Worm (Caenorhabditis elegans): Measurements from ENCODE around the gene str-130.

The str-130 gene

DNA sequence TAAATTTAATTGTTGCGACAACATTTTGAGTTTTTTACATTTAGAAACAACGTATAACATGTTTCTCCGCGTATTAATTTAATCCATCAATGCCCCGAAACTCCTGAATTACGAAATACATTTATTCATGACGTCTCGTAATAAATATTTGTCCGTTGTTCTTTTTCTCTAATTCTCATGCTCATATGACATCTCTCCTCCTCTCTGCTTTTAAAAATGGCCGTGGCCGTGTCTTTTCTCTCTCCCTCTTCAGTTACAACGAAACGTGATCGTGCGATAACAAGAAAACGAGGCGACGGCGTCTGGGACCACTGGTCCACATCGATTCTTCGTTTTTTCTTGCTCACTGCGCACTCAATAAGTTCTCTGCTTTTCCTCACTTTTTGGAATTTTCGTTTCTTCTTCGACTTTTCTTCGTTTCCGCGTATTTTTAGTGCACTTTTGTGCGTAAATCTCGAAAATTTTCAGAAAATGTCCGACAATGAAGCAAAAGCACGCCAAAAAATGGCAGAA, 39.7 kb upstream of the str-130 start, which contains the start of gene snap-1 (continued):
- no peak for TF ChIP-seq Y55F3AM.14 (GFP tag; optimal IDR thresholded peaks at IDR 0.05)

DNA sequence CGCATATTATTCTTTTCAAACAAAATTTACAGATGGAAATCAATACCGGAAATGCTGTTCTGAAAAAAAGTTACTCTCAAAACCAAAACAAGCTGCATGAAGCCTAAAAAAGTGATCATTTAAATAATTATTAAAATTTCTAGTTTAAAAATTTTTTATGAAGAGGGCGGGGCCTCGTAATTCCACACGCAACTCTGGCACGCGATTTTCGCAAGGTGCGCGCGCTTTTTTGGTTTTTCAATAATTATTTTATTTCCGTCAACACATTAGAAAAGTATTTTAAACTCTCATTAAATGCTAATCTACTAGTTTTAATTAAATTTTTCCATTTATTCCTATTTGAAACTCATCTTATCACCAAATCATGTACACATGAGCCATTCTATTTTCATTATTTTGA, 39.2 kb upstream of the str-130 start:
- TF ChIP-seq nhr-6 (tag; optimal IDR thresholded peaks at IDR 0.05), result no peak
- no peak for TF ChIP-seq nhr-25 (tag; optimal IDR thresholded peaks at IDR 0.05)
- no peak for TF ChIP-seq lin-11 (tag; optimal IDR thresholded peaks at IDR 0.05)
- TF ChIP-seq nhr-23 (tag; optimal IDR thresholded peaks at IDR 0.05), result no peak
- no peak for TF ChIP-seq nhr-237 (tag; optimal IDR thresholded peaks at IDR 0.05)
- no peak for TF ChIP-seq ztf-4 (tag; optimal IDR thresholded peaks at IDR 0.05)
- TF ChIP-seq unc-62 (GFP tag; optimal IDR thresholded peaks at IDR 0.05), result no peak
- no peak for TF ChIP-seq nhr-77 (tag; optimal IDR thresholded peaks at IDR 0.05)
- no peak for TF ChIP-seq egl-27 (tag; optimal IDR thresholded peaks at IDR 0.05)
- no peak for TF ChIP-seq blmp-1 (tag; optimal IDR thresholded peaks at IDR 0.05; ENCODE audit: insufficient read depth)

DNA sequence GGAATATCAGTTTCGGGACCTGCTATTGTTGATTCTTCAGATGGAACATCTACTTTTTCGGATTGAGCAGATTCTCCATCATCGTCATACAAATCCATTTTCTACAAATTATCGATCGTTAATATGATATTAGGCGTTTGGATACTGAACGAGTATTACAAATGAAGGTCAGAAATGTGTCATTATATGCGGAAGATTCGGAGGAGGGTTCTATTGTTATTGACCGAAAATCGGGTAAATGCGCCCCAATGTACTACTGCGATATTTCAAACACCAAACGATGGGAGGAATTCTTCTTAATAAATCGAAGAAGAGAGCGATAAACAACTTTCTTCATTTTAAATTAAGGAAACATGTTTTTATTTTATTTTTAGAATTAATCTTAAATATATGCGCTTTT, 38.8 kb upstream of the str-130 start, which contains the start of gene spr-1:
Gene spr-1, minus strand, starts transcription at position 101 of the 400 bp plus-strand sequence.
- TF ChIP-seq nhr-11 (tag; optimal IDR thresholded peaks at IDR 0.05), result no peak
- TF ChIP-seq unc-39 (tag; optimal IDR thresholded peaks at IDR 0.05), result no peak
- no peak for TF ChIP-seq sma-3 (GFP tag; optimal IDR thresholded peaks at IDR 0.05)
- TF ChIP-seq ceh-82 (tag; optimal IDR thresholded peaks at IDR 0.05), result no peak
- no peak for TF ChIP-seq unc-62 (GFP tag; optimal IDR thresholded peaks at IDR 0.05)
- no peak for TF ChIP-seq snpc-4 (tag; optimal IDR thresholded peaks at IDR 0.05)
- TF ChIP-seq fos-1 (tag; optimal IDR thresholded peaks at IDR 0.05), result no peak

DNA sequence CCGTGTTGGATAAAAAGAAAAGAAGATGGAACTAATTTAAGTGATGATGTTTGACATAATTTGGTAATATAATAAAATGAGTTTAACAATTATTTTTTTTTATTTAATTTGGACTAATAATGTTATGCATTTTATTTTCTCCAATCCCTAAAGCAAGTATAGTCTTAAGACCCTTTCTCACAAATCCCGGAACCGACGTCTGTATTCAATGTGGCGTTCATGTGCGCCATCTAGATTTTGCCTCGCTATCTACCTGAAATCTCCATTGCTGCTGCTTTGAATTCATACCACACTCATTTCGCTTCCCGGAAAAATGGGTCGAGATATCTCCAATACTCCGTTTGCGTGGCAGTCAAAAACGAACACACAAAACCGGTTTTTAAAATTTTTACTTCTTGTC, 32.9 kb upstream of the str-130 start, which contains the start of gene D1014.5:
Gene D1014.5, plus strand, starts transcription at position 301 of the 400 bp plus-strand sequence.
- TF ChIP-seq elt-1 (tag; optimal IDR thresholded peaks at IDR 0.05) (no peak), dmd-4 (tag; optimal IDR thresholded peaks at IDR 0.05) (no peak), mab-5 (tag; optimal IDR thresholded peaks at IDR 0.05) (no peak), unc-39 (tag; optimal IDR thresholded peaks at IDR 0.05) (no peak), nhr-21 (tag; optimal IDR thresholded peaks at IDR 0.05) (no peak), ceh-16 (tag; optimal IDR thresholded peaks at IDR 0.05) (no peak), egl-27 (tag; optimal IDR thresholded peaks at IDR 0.05) (no peak), crh-2 (tag; optimal IDR thresholded peaks at IDR 0.05) (no peak), nhr-11 (tag; optimal IDR thresholded peaks at IDR 0.05) (no peak), blmp-1 (tag; optimal IDR thresholded peaks at IDR 0.05; ENCODE audit: insufficient read depth) (no peak), nhr-129 (tag; optimal IDR thresholded peaks at IDR 0.05) (no peak), nhr-77 (tag; optimal IDR thresholded peaks at IDR 0.05) (no peak), zag-1 (tag; optimal IDR thresholded peaks at IDR 0.05) (no peak), lin-13 (GFP tag; optimal IDR thresholded peaks at IDR 0.05) (no peak), nhr-12 (tag; optimal IDR thresholded peaks at IDR 0.05) (no peak)

DNA sequence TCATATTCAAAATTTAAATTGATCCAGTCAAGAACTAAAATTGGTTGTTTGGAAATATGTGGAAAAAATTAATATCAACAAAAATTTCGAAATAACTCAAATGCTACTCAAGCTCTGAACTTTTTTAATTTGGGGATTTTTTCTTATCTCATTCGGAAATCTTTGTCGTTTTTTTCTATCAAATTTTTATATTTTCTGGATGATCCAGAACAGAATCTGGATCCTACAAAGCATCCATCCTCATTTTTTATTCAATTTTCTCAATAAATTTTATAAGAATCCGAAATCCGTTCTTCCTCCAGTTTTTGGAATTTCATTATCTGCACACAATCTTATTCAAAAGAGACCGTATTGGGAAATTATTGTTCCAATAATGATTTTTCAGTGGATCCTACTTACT, 30.4 kb upstream of the str-130 start, which contains the start of gene D1014.6:
Gene D1014.6, plus strand, starts transcription at position 301 of the 400 bp plus-strand sequence.
- TF ChIP-seq peb-1 (tag; optimal IDR thresholded peaks at IDR 0.05), result no peak
- TF ChIP-seq ZK546.5 (tag; optimal IDR thresholded peaks at IDR 0.05), result no peak
- TF ChIP-seq mab-5 (tag; optimal IDR thresholded peaks at IDR 0.05), result no peak
- TF ChIP-seq dmd-4 (tag; optimal IDR thresholded peaks at IDR 0.05), result no peak
- no peak for TF ChIP-seq elt-1 (tag; optimal IDR thresholded peaks at IDR 0.05)
- TF ChIP-seq nhr-11 (tag; optimal IDR thresholded peaks at IDR 0.05), result no peak
- no peak for TF ChIP-seq mbf-1 (tag; optimal IDR thresholded peaks at IDR 0.05)
- TF ChIP-seq ama-1 (optimal IDR thresholded peaks at IDR 0.05), result no peak
- TF ChIP-seq gmeb-1 (tag; optimal IDR thresholded peaks at IDR 0.05), result no peak
- no peak for TF ChIP-seq ceh-82 (tag; optimal IDR thresholded peaks at IDR 0.05)
- TF ChIP-seq skn-1 (tag; optimal IDR thresholded peaks at IDR 0.05), result no peak
- no peak for TF ChIP-seq nhr-129 (tag; optimal IDR thresholded peaks at IDR 0.05)

DNA sequence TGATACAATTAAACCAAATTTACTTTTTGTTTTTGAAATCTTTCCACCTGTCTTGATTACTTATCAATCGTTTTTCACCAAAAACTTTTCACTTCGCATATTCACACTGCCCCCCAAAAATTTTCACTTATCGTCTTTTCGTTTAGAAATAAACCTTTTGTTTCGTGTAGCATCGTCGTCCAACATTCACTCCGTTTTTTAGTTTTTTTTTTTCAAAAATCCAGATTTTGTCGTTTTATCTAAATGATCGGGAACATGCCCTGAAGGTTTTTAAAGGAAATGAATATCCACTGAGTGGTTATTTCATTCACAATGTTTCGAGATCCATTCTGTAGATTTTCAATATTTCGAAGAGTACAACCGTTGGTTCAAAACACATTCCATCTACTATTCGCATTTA, 27.5 kb upstream of the str-130 start, which contains the start of gene D1014.7:
Gene D1014.7, plus strand, starts transcription at position 301 of the 400 bp plus-strand sequence.
- no peak for TF ChIP-seq nhr-25 (tag; optimal IDR thresholded peaks at IDR 0.05)
- no peak for TF ChIP-seq nhr-11 (tag; optimal IDR thresholded peaks at IDR 0.05)
- no peak for TF ChIP-seq nhr-23 (tag; optimal IDR thresholded peaks at IDR 0.05)
- no peak for TF ChIP-seq lin-39 (tag; optimal IDR thresholded peaks at IDR 0.05)
- TF ChIP-seq nhr-21 (tag; optimal IDR thresholded peaks at IDR 0.05), result no peak
- no peak for TF ChIP-seq peb-1 (tag; optimal IDR thresholded peaks at IDR 0.05)
- no peak for TF ChIP-seq unc-62 (GFP tag; optimal IDR thresholded peaks at IDR 0.05)
- no peak for TF ChIP-seq nhr-237 (tag; optimal IDR thresholded peaks at IDR 0.05)
- no peak for TF ChIP-seq sma-3 (GFP tag; optimal IDR thresholded peaks at IDR 0.05)
- no peak for TF ChIP-seq mdl-1 (tag; optimal IDR thresholded peaks at IDR 0.05)
- no peak for TF ChIP-seq nhr-12 (tag; optimal IDR thresholded peaks at IDR 0.05)
- no peak for TF ChIP-seq ceh-16 (tag; optimal IDR thresholded peaks at IDR 0.05)
- no peak for TF ChIP-seq unc-39 (tag; optimal IDR thresholded peaks at IDR 0.05)
- TF ChIP-seq mab-5 (tag; optimal IDR thresholded peaks at IDR 0.05), result no peak
- TF ChIP-seq fos-1 (tag; optimal IDR thresholded peaks at IDR 0.05), result no peak
